Fruit fly (Drosophila melanogaster) whole organism, wandering third instar larva: ENCODE measurements around the gene CG32445.
A peak's percentile ranks its signal among the peaks of the same experiment; 100 is the strongest.

Experiments
- CG32264 ChIP-seq: fragments of 200-800 bp; sonication (Bioruptor generic); optimal IDR thresholded peaks from 2 replicates; lab custom pipeline; 2016; ENCODE audit warnings: missing biosample characterization, missing genetic modification characterization
- CG9705 ChIP-seq: fragments of 200-800 bp; sonication (Bioruptor generic); optimal IDR thresholded peaks from 2 replicates; lab custom pipeline; 2018; ENCODE audit warnings: missing biosample characterization, mild to moderate bottlenecking, missing genetic modification characterization
- CrebA ChIP-seq: fragments of 200-800 bp; sonication (Bioruptor generic); optimal IDR thresholded peaks from 2 replicates; lab custom pipeline; 2016; ENCODE audit warnings: missing biosample characterization, mild to moderate bottlenecking, missing genetic modification characterization, borderline replicate concordance
- Dfd ChIP-seq: fragments of >200 bp; optimal IDR thresholded peaks from 2 replicates; lab custom pipeline; 2017; ENCODE audit warnings: missing biosample characterization, missing genetic modification characterization
- Dif ChIP-seq: fragments of 200-275, 200-300 bp; sonication (Bioruptor generic); optimal IDR thresholded peaks from 2 replicates; lab custom pipeline; 2018; ENCODE audit warnings: missing biosample characterization, missing genetic modification characterization; ENCODE audit not compliant: partially characterized antibody
- GATAd ChIP-seq: sonication (Bioruptor generic); optimal IDR thresholded peaks from 2 replicates; lab custom pipeline; 2016; ENCODE audit warnings: missing biosample characterization, missing genetic modification characterization
- HLH106 ChIP-seq: fragments of 200-800 bp; optimal IDR thresholded peaks from 3 replicates; lab custom pipeline; 2019; ENCODE audit warnings: missing biosample characterization, mild to moderate bottlenecking, missing genetic modification characterization, moderate library complexity
- Hnf4 ChIP-seq: fragments of 200-800 bp; sonication (Bioruptor generic); optimal IDR thresholded peaks from 2 replicates; lab custom pipeline; 2016; ENCODE audit warnings: missing biosample characterization, mild to moderate bottlenecking, missing genetic modification characterization
- Hr78 ChIP-seq: fragments of >200 bp; optimal IDR thresholded peaks from 2 replicates; lab custom pipeline; 2017; ENCODE audit warnings: missing biosample characterization, missing genetic modification characterization
- Hr83 ChIP-seq: fragments of 200-300 bp; sonication (Bioruptor generic); optimal IDR thresholded peaks from 2 replicates; lab custom pipeline; 2016; ENCODE audit warnings: missing biosample characterization, mild to moderate bottlenecking, missing genetic modification characterization, moderate library complexity; ENCODE audit not compliant: poor library complexity, severe bottlenecking
- Jra ChIP-seq: sonication (Bioruptor generic); optimal IDR thresholded peaks from 2 replicates; lab custom pipeline; 2016; ENCODE audit warnings: missing biosample characterization, missing genetic modification characterization
- Mio ChIP-seq: sonication (Bioruptor generic); optimal IDR thresholded peaks from 2 replicates; lab custom pipeline; 2016; ENCODE audit warnings: missing biosample characterization, missing genetic modification characterization
- Myc ChIP-seq: fragments of >200 bp; optimal IDR thresholded peaks from 2 replicates; lab custom pipeline; 2017
- N ChIP-seq: fragments of >200 bp; optimal IDR thresholded peaks from 2 replicates; lab custom pipeline; 2018; ENCODE audit warnings: missing biosample characterization, missing external identifiers, missing genetic modification characterization
- OdsH ChIP-seq: fragments of 200-800 bp; sonication (Bioruptor generic); optimal IDR thresholded peaks from 2 replicates; lab custom pipeline; 2016; ENCODE audit warnings: missing biosample characterization, mild to moderate bottlenecking, missing genetic modification characterization
- Rel ChIP-seq, 2 experiments: fragments of 200-800 bp; sonication (Bioruptor generic) in 1 of 2; optimal IDR thresholded peaks; 2 replicates in 1 of 2; 3 replicates in 1 of 2; lab custom pipeline; 2016 to 2019; ENCODE audit warnings: mild to moderate bottlenecking in 2 of 2, missing biosample characterization in 2 of 2, missing genetic modification characterization in 2 of 2, moderate library complexity in 1 of 2
- Sp1 ChIP-seq: fragments of 200-800 bp; sonication (Bioruptor generic); optimal IDR thresholded peaks from 3 replicates; lab custom pipeline; 2019; ENCODE audit warnings: missing biosample characterization, mild to moderate bottlenecking, missing genetic modification characterization, moderate library complexity
- Vsx2 ChIP-seq: fragments of 200-300, 225-300 bp; sonication (Bioruptor generic); optimal IDR thresholded peaks from 2 replicates; lab custom pipeline; 2018; ENCODE audit warnings: missing biosample characterization, missing genetic modification characterization; ENCODE audit not compliant: partially characterized antibody
- br ChIP-seq: fragments of 200-800 bp; sonication (Bioruptor generic); optimal IDR thresholded peaks from 2 replicates; lab custom pipeline; 2016; ENCODE audit warnings: missing biosample characterization, missing genetic modification characterization
- brk ChIP-seq: fragments of 200-800 bp; sonication (Bioruptor generic); optimal IDR thresholded peaks from 2 replicates; lab custom pipeline; 2016; ENCODE audit warnings: missing biosample characterization, mild to moderate bottlenecking, missing genetic modification characterization
- dmrt93B ChIP-seq: fragments of 200-800 bp; sonication (Bioruptor generic); optimal IDR thresholded peaks from 2 replicates; lab custom pipeline; 2018; ENCODE audit warnings: missing biosample characterization, mild to moderate bottlenecking, missing genetic modification characterization
- dsf ChIP-seq: sonication (Bioruptor generic); optimal IDR thresholded peaks from 2 replicates; lab custom pipeline; 2016; ENCODE audit warnings: missing biosample characterization, missing genetic modification characterization, borderline replicate concordance
- ey ChIP-seq: fragments of 200-800 bp; sonication (Bioruptor generic); optimal IDR thresholded peaks from 2 replicates; lab custom pipeline; 2016; ENCODE audit warnings: missing biosample characterization, missing genetic modification characterization
- foxo ChIP-seq, 2 experiments: fragments of 200-800 bp; sonication (Bioruptor generic); optimal IDR thresholded peaks; 2 replicates in 1 of 2; 3 replicates in 1 of 2; lab custom pipeline; 2016 to 2017; ENCODE audit warnings: missing biosample characterization in 2 of 2, missing genetic modification characterization in 2 of 2
- fru ChIP-seq: fragments of 200-800 bp; sonication (Bioruptor generic); optimal IDR thresholded peaks from 3 replicates; lab custom pipeline; 2016; ENCODE audit warnings: missing biosample characterization, mild to moderate bottlenecking, missing genetic modification characterization
- h ChIP-seq: fragments of 200-800 bp; sonication (Bioruptor generic); optimal IDR thresholded peaks from 3 replicates; lab custom pipeline; 2016; ENCODE audit warnings: missing biosample characterization, mild to moderate bottlenecking, missing genetic modification characterization
- jim ChIP-seq: fragments of 175-275, 200-325 bp; sonication (Bioruptor generic); optimal IDR thresholded peaks from 2 replicates; lab custom pipeline; 2016; ENCODE audit warnings: missing biosample characterization, mild to moderate bottlenecking, missing genetic modification characterization
- lola ChIP-seq: fragments of >200 bp; optimal IDR thresholded peaks from 2 replicates; lab custom pipeline; 2017; ENCODE audit warnings: missing biosample characterization, missing genetic modification characterization
- pan ChIP-seq: fragments of >200 bp; optimal IDR thresholded peaks from 2 replicates; lab custom pipeline; 2017
- psq ChIP-seq: fragments of 200-800 bp; sonication (Bioruptor generic); optimal IDR thresholded peaks from 3 replicates; lab custom pipeline; 2017; ENCODE audit warnings: missing biosample characterization, mild to moderate bottlenecking, missing genetic modification characterization, moderate library complexity
- rgr ChIP-seq: fragments of 200-800 bp; sonication (Bioruptor generic); optimal IDR thresholded peaks from 3 replicates; lab custom pipeline; 2016; ENCODE audit warnings: missing biosample characterization, mild to moderate bottlenecking, missing genetic modification characterization
- sage ChIP-seq: fragments of 200-800 bp; sonication (Bioruptor generic); optimal IDR thresholded peaks from 2 replicates; lab custom pipeline; 2016; ENCODE audit warnings: missing biosample characterization, mild to moderate bottlenecking, missing genetic modification characterization
- sv ChIP-seq: fragments of 200-800 bp; sonication (Bioruptor generic); optimal IDR thresholded peaks from 3 replicates; lab custom pipeline; 2016; ENCODE audit warnings: missing biosample characterization, missing genetic modification characterization
- tai ChIP-seq: sonication (Bioruptor generic); optimal IDR thresholded peaks from 2 replicates; lab custom pipeline; 2016; ENCODE audit warnings: missing biosample characterization, missing genetic modification characterization
- woc ChIP-seq: sonication (Bioruptor generic); optimal IDR thresholded peaks from 2 replicates; lab custom pipeline; 2016; ENCODE audit warnings: missing biosample characterization, mild to moderate bottlenecking, missing genetic modification characterization

Gene CG32445

DNA sequence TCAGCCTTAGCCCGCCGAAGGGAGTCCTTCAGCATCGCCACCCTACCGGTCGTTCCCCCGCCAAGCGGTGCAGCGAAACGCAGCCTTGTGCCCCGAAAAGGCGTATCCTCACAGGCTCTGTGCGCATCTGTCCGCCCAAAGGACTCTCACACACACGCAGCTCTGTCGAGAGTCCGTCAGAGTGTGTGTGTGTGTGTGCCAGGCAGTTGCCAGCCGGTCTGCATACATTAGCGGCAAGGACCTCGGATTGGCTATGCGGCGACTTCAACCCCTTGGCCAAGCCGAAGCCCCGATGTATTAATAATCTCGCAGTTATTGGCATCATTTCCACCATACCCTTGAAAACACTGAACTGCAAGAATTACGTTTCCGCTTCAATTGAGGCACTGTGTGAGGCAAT is 28.6 kb upstream of the CG32445 start:
- TF ChIP-seq dsf (GFP tag; lab: Kevin White, UChicago) (no peak), Dif (no peak), Vsx2 (no peak)

DNA sequence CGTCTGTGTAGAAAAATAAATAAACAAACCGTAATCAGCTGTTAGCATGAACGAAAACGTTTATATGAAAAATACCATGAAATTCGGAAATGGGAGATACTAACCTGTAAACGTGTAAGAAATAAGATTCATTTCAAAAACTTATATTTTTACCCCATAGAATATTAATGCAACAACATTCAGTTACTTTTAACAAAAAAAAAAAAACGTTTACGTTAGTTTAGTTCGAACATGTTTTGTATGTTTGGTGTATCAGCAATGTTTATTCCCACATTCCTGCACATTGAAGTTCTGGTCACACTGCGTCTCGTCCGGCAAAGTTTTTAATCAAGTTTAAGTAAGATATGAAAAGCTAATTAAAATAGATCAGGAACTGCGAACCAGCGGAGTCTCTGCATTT is 21.8 kb upstream of the CG32445 start, which contains the start of the genes S1P and CG11307:
TSS of gene S1P (minus strand) at position 23 of the 400 bp plus-strand sequence.
TSS of gene CG11307 (plus strand) at position 270 of the 400 bp plus-strand sequence.
- TF ChIP-seq HLH106 (tag; lab: Kevin White, UChicago), result no peak
- TF ChIP-seq lola (GFP tag; lab: Kevin White, UChicago), result no peak
- TF ChIP-seq tai (GFP tag; lab: Kevin White, UChicago), result peak; percentile 12
- no peak for TF ChIP-seq OdsH (GFP tag; lab: Kevin White, UChicago)
- no peak for TF ChIP-seq pan (lab: Kevin White, UChicago)
- TF ChIP-seq foxo (GFP tag; optimal IDR thresholded peaks at IDR 0.05; lab: Kevin White, UChicago), result no peak

DNA sequence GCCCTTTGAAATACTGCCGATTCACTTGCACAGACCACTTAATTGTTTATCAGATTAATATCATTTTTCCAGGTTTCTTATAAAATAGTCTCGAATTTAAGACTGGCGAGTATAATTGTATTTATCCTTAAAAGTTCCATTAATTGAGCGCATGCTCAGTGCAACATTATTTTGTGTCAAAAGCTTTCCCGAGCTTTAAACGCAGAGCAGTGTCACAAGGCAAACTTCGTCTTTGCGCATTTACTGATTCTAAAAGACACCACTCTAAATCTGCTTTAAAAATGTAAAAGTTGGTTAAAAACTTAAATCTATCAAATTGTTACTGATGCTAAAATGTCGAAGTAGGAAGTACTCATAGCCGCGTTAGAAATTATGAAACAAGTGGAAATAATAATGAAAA is 13.6 kb upstream of the CG32445 start, which contains the start of the genes CG7166 and Alg11:
TSS of gene CG7166 (minus strand) at position 101 of the 400 bp plus-strand sequence.
TSS of gene Alg11 (plus strand) at position 260 of the 400 bp plus-strand sequence.
- TF ChIP-seq HLH106 (tag; lab: Kevin White, UChicago) (no peak), h (no peak), N (GFP tag; lab: Kevin White, UChicago) (no peak), Mio (no peak), Jra (no peak)

DNA sequence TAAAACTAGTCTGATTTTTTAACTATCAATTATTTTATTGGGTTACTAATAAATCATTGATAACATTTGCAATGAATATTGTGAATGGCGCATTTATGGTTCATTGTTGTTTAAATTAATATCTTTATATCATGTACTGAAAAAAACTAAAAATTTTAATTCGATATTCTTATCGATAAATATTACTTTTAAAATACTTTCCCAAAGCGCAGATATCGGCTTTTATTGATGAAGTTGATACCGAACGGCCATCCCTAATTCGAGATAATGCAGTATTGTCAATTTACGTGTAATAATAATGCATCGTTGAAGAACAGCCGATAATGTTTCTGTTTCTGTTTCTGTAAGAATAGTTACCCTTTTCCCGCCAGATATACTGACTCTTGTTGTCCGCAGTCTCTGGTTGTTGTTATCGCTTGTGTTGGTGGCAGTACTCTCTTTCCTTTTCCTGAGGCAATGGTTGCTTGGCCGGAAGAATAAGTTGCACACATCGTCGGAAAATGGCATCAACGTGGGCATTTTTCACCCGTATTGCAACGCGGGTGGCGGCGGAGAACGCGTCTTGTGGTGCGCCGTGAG is 13.0 kb upstream of the CG32445 start:
- TF ChIP-seq pan (lab: Kevin White, UChicago) (no peak), woc (GFP tag; lab: Kevin White, UChicago) (peak; percentile 11), Hr83 (GFP tag; lab: Kevin White, UChicago) (peak; percentile 42), sage (peak; percentile 38), Dfd (GFP tag; lab: Kevin White, UChicago) (no peak), Rel (GFP tag; optimal IDR thresholded peaks at IDR 0.05; lab: Kevin White, UChicago) (no peak), Rel (tag; optimal IDR thresholded peaks at IDR 0.05; lab: Kevin White, UChicago) (no peak)
- TF ChIP-seq, all 38 proteins: peak for 3

DNA sequence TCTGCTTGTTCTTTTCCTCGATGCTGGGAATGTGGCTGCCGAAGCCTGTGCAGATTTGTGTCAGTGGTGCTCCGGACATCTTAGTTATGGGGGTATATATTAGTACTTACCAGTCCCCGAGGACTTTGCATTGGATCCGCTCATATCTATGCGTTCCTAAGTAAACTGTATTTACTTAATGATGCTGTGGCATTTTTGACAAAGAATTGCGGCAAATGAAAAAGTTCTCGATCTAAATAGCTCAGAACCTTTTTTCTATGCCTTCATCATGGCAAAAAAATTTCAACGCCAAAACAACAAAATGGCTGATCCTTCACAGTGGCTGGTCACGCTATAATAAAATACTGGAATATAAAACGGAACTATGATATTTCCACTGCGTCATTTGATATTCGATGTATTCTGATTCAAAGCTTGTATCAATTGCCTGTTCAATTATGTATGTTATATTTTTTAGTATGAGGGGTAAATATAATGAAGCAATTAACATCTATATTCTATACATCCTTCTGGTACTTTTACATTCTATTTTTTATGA is 4.9 kb upstream of the CG32445 start, which contains the start of gene MED1:
TSS of gene MED1 (minus strand) at position 295 of the 538 bp plus-strand sequence.
- TF ChIP-seq Mio, result no peak
- no peak for TF ChIP-seq tai (GFP tag; lab: Kevin White, UChicago)
- no peak for TF ChIP-seq Rel (GFP tag; optimal IDR thresholded peaks at IDR 0.05; lab: Kevin White, UChicago)
- TF ChIP-seq Rel (tag; optimal IDR thresholded peaks at IDR 0.05; lab: Kevin White, UChicago), result no peak
- no peak for TF ChIP-seq sv (GFP tag; lab: Kevin White, UChicago)
- no peak for TF ChIP-seq Sp1 (GFP tag; lab: Kevin White, UChicago)
- TF ChIP-seq Myc (lab: Kevin White, UChicago), result no peak
- no peak for TF ChIP-seq ey (GFP tag; lab: Kevin White, UChicago)
- TF ChIP-seq lola (GFP tag; lab: Kevin White, UChicago), result peak; percentile 55
- TF ChIP-seq Hr78 (GFP tag; lab: Kevin White, UChicago), result no peak
- no peak for TF ChIP-seq pan (lab: Kevin White, UChicago)
- TF ChIP-seq Dif, result no peak
- no peak for TF ChIP-seq Jra
- no peak for TF ChIP-seq CG32264
- TF ChIP-seq dmrt93B (GFP tag; lab: Kevin White, UChicago), result no peak
- no peak for TF ChIP-seq Vsx2
- TF ChIP-seq GATAd (GFP tag; lab: Kevin White, UChicago), result no peak
- no peak for TF ChIP-seq foxo (GFP tag; optimal IDR thresholded peaks at IDR 0.05; lab: Kevin White, UChicago)
- peak; percentile 57 for TF ChIP-seq N (GFP tag; lab: Kevin White, UChicago)
- no peak for TF ChIP-seq psq
- TF ChIP-seq CG9705 (GFP tag; lab: Kevin White, UChicago), result no peak
- no peak for TF ChIP-seq Hnf4 (GFP tag; lab: Kevin White, UChicago)
- no peak for TF ChIP-seq CrebA (GFP tag; lab: Kevin White, UChicago)
- no peak for TF ChIP-seq jim (GFP tag; lab: Kevin White, UChicago)
- TF ChIP-seq h, result no peak
- no peak for TF ChIP-seq fru (GFP tag; lab: Kevin White, UChicago)
- TF ChIP-seq woc (GFP tag; lab: Kevin White, UChicago), result peak; percentile 30
- TF ChIP-seq HLH106 (tag; lab: Kevin White, UChicago), result peak; percentile 23
- TF ChIP-seq brk (GFP tag; lab: Kevin White, UChicago), result no peak
- no peak for TF ChIP-seq br
- no peak for TF ChIP-seq rgr (GFP tag; lab: Kevin White, UChicago)
- no peak for TF ChIP-seq Hr83 (GFP tag; lab: Kevin White, UChicago)
- TF ChIP-seq dsf (GFP tag; lab: Kevin White, UChicago), result no peak
- TF ChIP-seq Dfd (GFP tag; lab: Kevin White, UChicago), result no peak
- no peak for TF ChIP-seq OdsH (GFP tag; lab: Kevin White, UChicago)
